Worm (Caenorhabditis elegans): ENCODE results near the gene pals-28.

pals-28 gene

DNA sequence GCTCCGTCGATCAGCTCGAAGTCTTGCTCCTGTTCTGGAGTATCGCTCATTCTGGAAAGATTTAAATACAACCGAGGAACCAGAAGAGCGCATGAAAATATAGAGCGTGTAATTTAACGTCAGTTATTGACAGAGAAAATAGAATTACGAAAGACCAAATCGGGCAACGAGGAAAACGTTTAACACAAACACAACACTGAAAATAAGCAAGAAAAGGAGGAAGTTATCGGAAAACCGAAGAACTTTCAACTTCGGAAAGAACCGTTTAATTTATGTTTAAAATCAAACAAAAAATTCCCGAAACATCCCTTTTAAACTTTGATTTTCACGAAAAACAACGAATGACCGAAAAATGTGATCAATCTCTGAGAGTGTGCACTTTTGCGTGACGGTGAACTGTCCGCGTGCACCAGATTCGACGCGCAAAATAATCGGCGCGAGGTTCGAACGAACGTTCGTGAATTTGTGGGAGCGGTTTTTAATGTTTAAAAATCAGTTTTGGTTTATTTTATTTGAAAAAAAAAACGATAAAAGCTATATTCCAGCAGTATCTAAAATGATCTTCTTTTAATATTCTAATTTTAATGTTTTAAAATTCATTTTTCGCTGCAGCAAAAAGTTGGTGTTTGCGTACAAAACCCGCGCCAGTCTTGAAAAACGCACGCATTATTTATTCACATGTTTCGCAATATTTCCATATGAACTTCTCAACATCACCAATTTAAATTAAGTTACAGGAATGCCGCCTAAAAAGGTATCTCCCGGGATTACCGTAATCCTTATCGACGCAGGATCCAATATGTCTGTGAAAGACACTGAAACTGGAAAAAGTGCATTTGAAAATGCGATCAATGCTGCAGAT is 34.8 kb downstream of the pals-28 start, which contains the start of the genes R07E5.7 and cku-80:
Gene R07E5.7 (minus strand): TSS at position 51 of the 862 bp plus-strand sequence.
Gene cku-80 (plus strand): TSS at position 732 of the 862 bp plus-strand sequence.
- TF ChIP-seq hmg-11 (tag; optimal IDR thresholded peaks at IDR 0.05) (peak; percentile 50), skn-1 (tag; optimal IDR thresholded peaks at IDR 0.05) (peak; percentile 29), egl-27 (tag; optimal IDR thresholded peaks at IDR 0.05) (no peak), nfya-1 (tag; optimal IDR thresholded peaks at IDR 0.05; ENCODE audit: insufficient read depth) (peak; percentile 65), snpc-4 (tag; optimal IDR thresholded peaks at IDR 0.05) (peak; percentile 60), lin-15B (tag; optimal IDR thresholded peaks at IDR 0.05) (peak; percentile 75), elt-2 (tag; optimal IDR thresholded peaks at IDR 0.05) (peak; percentile 50), nhr-43 (tag; optimal IDR thresholded peaks at IDR 0.05; ENCODE audit: poor library complexity, severe bottlenecking) (peak; percentile 28), R02D3.7 (tag; optimal IDR thresholded peaks at IDR 0.05) (peak; percentile 26), nhr-25 (tag; optimal IDR thresholded peaks at IDR 0.05) (peak; percentile 15), mdl-1 (tag; optimal IDR thresholded peaks at IDR 0.05) (no peak), nhr-23 (tag; optimal IDR thresholded peaks at IDR 0.05) (peak; percentile 66), ama-1 (optimal IDR thresholded peaks at IDR 0.05) (peak; percentile 17), ztf-11 (tag; optimal IDR thresholded peaks at IDR 0.05) (no peak), pha-4 (tag; optimal IDR thresholded peaks at IDR 0.05) (peak; percentile 55), nhr-76 (tag; optimal IDR thresholded peaks at IDR 0.05) (no peak)

DNA sequence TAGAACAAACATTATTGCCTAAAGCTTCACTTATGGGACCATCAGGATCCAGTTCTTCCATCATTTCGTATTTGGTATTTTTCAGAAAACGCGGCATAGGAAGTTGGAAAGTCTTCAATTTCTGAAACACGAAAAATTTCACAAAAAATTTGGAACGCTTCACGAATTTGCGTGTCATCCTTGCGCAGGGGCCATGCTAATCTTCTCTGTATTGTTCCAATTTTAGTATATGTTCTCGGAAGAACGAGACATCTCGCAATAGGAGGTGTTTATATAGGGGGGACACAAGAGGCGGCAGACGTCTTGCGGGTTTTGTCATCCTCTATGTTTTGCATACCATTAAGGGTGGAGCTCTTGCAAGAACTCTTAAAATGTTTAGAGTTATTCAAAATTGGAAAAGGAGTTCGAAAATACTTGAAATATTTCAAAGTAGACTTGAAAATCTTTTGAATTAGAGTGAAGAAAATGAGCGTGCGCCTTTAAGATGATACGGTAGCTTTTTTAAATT is 42.2 kb downstream of the pals-28 start:
- TF ChIP-seq nhr-43 (tag; optimal IDR thresholded peaks at IDR 0.05; ENCODE audit: poor library complexity, severe bottlenecking) (peak; percentile 3), snpc-4 (tag; optimal IDR thresholded peaks at IDR 0.05) (peak; percentile 90)

DNA sequence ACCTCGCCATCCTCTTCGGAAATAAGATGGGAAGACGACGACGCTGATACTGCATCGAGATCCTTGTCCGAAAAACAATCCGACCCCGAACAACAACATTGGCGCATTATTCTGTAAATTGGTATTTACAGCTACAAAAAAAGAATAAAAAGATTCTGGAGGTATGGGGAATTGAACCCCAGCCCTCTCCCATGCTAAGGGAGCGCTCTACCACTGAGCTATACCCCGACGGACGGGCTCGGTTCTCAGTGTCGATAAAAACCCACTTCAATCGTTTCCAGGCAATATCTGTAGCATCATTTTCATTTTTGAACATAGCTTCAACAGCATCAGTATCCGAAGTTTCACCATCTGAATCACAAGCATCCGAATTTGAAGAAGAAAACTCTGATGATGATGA is 44.2 kb downstream of the pals-28 start:
- no peak for TF ChIP-seq ztf-11 (tag; optimal IDR thresholded peaks at IDR 0.05)
- no peak for TF ChIP-seq unc-39 (tag; optimal IDR thresholded peaks at IDR 0.05)
- no peak for TF ChIP-seq egl-27 (tag; optimal IDR thresholded peaks at IDR 0.05)
- peak; percentile 23 for TF ChIP-seq snpc-4 (tag; optimal IDR thresholded peaks at IDR 0.05)
- no peak for TF ChIP-seq aly-2 (tag; optimal IDR thresholded peaks at IDR 0.05)
- TF ChIP-seq nhr-28 (tag; optimal IDR thresholded peaks at IDR 0.05) = no peak
- no peak for TF ChIP-seq nhr-11 (tag; optimal IDR thresholded peaks at IDR 0.05)
- TF ChIP-seq elt-2 (tag; optimal IDR thresholded peaks at IDR 0.05) = peak; percentile 20

DNA sequence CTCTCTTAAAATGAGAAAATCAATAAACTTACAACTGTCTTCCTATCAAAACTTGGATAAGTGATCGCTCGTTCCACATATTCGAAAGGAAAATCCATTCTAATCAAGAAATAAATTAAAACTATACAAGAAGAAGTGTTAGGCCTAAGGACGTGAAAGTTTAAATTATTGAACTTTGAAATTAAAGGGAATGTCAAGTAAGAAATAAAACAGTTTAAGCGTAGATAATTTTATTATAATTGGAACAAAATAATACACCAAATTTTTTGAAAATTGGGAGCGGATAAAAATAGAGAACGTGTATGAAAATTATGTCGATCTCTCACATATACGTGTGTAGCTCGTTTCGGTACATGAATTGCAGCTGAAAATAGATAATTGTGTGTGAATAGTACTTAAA is 44.8 kb downstream of the pals-28 start, which contains the start of gene C28A5.6:
Gene C28A5.6 (minus strand): TSS at position 101 of the 400 bp plus-strand sequence.
- TF ChIP-seq elt-3 (tag; optimal IDR thresholded peaks at IDR 0.05) = no peak
- TF ChIP-seq lsy-12 (tag; optimal IDR thresholded peaks at IDR 0.05) = no peak
- TF ChIP-seq eor-1 (tag; optimal IDR thresholded peaks at IDR 0.05) = no peak
- TF ChIP-seq R02D3.7 (tag; optimal IDR thresholded peaks at IDR 0.05) = no peak
- no peak for TF ChIP-seq zag-1 (tag; optimal IDR thresholded peaks at IDR 0.05)
- no peak for TF ChIP-seq sea-2 (GFP tag; optimal IDR thresholded peaks at IDR 0.05)
- no peak for TF ChIP-seq elt-2 (tag; optimal IDR thresholded peaks at IDR 0.05)

DNA sequence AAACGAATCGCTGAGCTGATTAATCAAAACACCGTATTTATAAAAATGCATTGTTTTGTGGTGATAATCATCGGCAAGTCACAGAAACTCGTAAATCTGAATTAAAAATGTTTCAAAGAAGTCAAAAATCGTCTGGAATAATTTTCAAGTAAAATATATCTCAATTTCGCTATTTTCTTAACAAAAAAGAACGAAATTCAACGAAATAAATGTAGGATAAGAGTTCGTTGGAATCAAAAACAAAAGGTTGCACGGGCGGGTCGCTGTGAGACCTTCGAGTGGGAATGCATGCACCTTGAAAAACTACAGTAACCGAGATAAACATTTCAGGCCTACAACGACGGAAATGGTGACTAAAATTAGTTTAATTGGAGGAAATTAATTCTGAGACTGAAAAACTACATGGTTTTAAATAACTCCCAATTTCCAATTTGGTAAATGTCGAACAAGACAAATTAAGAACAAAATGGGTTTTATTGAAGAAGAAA is 49.8 kb downstream of the pals-28 start, which contains the start of gene C28A5.1:
Gene C28A5.1 (minus strand): TSS at position 51 of the 488 bp plus-strand sequence.
- TF ChIP-seq elt-3 (tag; optimal IDR thresholded peaks at IDR 0.05) = no peak
- no peak for TF ChIP-seq ceh-28 (tag; optimal IDR thresholded peaks at IDR 0.05)
- no peak for TF ChIP-seq tbx-2 (tag; optimal IDR thresholded peaks at IDR 0.05)
- no peak for TF ChIP-seq nfya-1 (tag; optimal IDR thresholded peaks at IDR 0.05; ENCODE audit: insufficient read depth)
- TF ChIP-seq aly-2 (tag; optimal IDR thresholded peaks at IDR 0.05) = no peak
- no peak for TF ChIP-seq hmg-11 (tag; optimal IDR thresholded peaks at IDR 0.05)
- TF ChIP-seq unc-62 (GFP tag; optimal IDR thresholded peaks at IDR 0.05) = no peak
- TF ChIP-seq ceh-16 (tag; optimal IDR thresholded peaks at IDR 0.05) = no peak
- no peak for TF ChIP-seq nhr-12 (tag; optimal IDR thresholded peaks at IDR 0.05)
- no peak for TF ChIP-seq lsy-12 (tag; optimal IDR thresholded peaks at IDR 0.05)
- TF ChIP-seq ZK546.5 (tag; optimal IDR thresholded peaks at IDR 0.05) = no peak
- no peak for TF ChIP-seq ama-1 (optimal IDR thresholded peaks at IDR 0.05)
- no peak for TF ChIP-seq ceh-9 (tag; optimal IDR thresholded peaks at IDR 0.05)
- TF ChIP-seq fkh-10 (GFP tag; optimal IDR thresholded peaks at IDR 0.05) = no peak
- TF ChIP-seq lin-15B (tag; optimal IDR thresholded peaks at IDR 0.05) = no peak
